Fruit fly (Drosophila melanogaster): ENCODE data around the gene CG43367.

dm6 chr3L:4211440-4211839, 17.6 kb downstream of the CG43367 start, which contains the start of gene Cpr64Ab:
- TF ChIP-seq Crg-1 (GFP tag; optimal IDR thresholded peaks at IDR 0.05): no peak
- TF ChIP-seq CG5204 (GFP tag; optimal IDR thresholded peaks at IDR 0.05): no peak
- TF ChIP-seq pad (GFP tag; optimal IDR thresholded peaks at IDR 0.05): no peak
- no peak for TF ChIP-seq CG14711 (tag; optimal IDR thresholded peaks at IDR 0.05)
- no peak for TF ChIP-seq CG7045 (GFP tag; optimal IDR thresholded peaks at IDR 0.05)
- TF ChIP-seq Hr96 (GFP tag; optimal IDR thresholded peaks at IDR 0.05): no peak
- TF ChIP-seq cnc (optimal IDR thresholded peaks at IDR 0.05): no peak
